Fruit fly (Drosophila melanogaster): Measurements from ENCODE around the gene smp-30.

Gene smp-30

DNA sequence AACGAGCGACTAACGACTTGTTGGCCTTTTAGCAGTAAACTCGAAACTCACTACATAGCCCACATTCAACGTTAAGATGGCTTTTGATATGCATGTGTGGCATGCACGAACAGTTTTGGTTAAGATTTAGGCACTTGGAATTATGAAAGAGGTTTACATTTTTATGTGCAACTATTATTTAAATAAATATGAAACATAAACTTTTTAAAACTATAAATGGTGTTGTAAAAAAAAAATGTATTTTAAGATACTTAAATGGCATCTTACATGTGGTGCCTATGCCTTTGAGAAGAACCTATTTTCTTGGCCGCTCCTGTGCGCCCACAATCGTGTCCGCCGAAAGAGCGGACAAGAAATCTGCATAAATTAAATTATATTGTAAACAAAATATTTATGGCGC, 44.7 kb downstream of the smp-30 start (continued):
- TF ChIP-seq ci (GFP tag; IDR thresholded peaks at IDR 0.05) = peak; percentile 42; the same call in 1 of the 3 replicates
- TF ChIP-seq CG2875 (GFP tag; optimal IDR thresholded peaks at IDR 0.05) = no peak
- no peak for TF ChIP-seq pfk (GFP tag; optimal IDR thresholded peaks at IDR 0.05)
- no peak; the same call in 1 of the 2 replicates for TF ChIP-seq CG9932 (GFP tag; IDR thresholded peaks at IDR 0.05)
- TF ChIP-seq fu2 (GFP tag; optimal IDR thresholded peaks at IDR 0.05) = no peak
- TF ChIP-seq CG16813 (GFP tag; IDR thresholded peaks at IDR 0.05; ENCODE audit: partially characterized antibody) = no peak
- TF ChIP-seq sqz (GFP tag; optimal IDR thresholded peaks at IDR 0.05) = no peak
- TF ChIP-seq Kr (GFP tag; optimal IDR thresholded peaks at IDR 0.05) = no peak
- peak; percentile 40; the same call in 1 of the 2 replicates for TF ChIP-seq Drgx (GFP tag; IDR thresholded peaks at IDR 0.05)
- no peak for TF ChIP-seq Awh (GFP tag; IDR thresholded peaks at IDR 0.05)
- no peak for TF ChIP-seq CG8944 (GFP tag; optimal IDR thresholded peaks at IDR 0.05)
- TF ChIP-seq Chrac-16 (GFP tag; optimal IDR thresholded peaks at IDR 0.05) = no peak
- no peak for TF ChIP-seq maf-S (GFP tag; optimal IDR thresholded peaks at IDR 0.05)
- peak; percentile 19 for TF ChIP-seq grau (tag; optimal IDR thresholded peaks at IDR 0.05)
- TF ChIP-seq tin (GFP tag; optimal IDR thresholded peaks at IDR 0.05) = no peak
- TF ChIP-seq Jarid2 (GFP tag; optimal IDR thresholded peaks at IDR 0.05) = no peak
- TF ChIP-seq slbo (GFP tag; IDR thresholded peaks at IDR 0.05) = no peak; the same call in 1 of the 2 replicates
- TF ChIP-seq croc (GFP tag; conservative IDR thresholded peaks at IDR 0.05) = no peak
- TF ChIP-seq CG4617 (GFP tag; optimal IDR thresholded peaks at IDR 0.05; ENCODE audit: borderline replicate concordance) = no peak
- no peak for TF ChIP-seq crc (GFP tag; optimal IDR thresholded peaks at IDR 0.05)
- no peak for TF ChIP-seq Hmr (GFP tag; optimal IDR thresholded peaks at IDR 0.05)
- TF ChIP-seq chinmo (GFP tag; IDR thresholded peaks at IDR 0.05; ENCODE audit: partially characterized antibody) = no peak
- no peak for TF ChIP-seq CG6813 (GFP tag; optimal IDR thresholded peaks at IDR 0.05)
- no peak for TF ChIP-seq h (optimal IDR thresholded peaks at IDR 0.05)
- TF ChIP-seq CG2116 (GFP tag; optimal IDR thresholded peaks at IDR 0.05) = peak; percentile 6
- peak; percentile 10; the same call in 1 of the 3 replicates for TF ChIP-seq B-H1 (GFP tag; IDR thresholded peaks at IDR 0.05)
- no peak for TF ChIP-seq CG18011 (GFP tag; optimal IDR thresholded peaks at IDR 0.05)
- TF ChIP-seq CG3407 (GFP tag; optimal IDR thresholded peaks at IDR 0.05) = no peak
- no peak for TF ChIP-seq NfI (GFP tag; optimal IDR thresholded peaks at IDR 0.05)
- no peak for TF ChIP-seq amos (GFP tag; IDR thresholded peaks at IDR 0.05; ENCODE audit: partially characterized antibody)
- TF ChIP-seq Xrp1 (GFP tag; IDR thresholded peaks at IDR 0.05) = no peak
- no peak for TF ChIP-seq lab (GFP tag; optimal IDR thresholded peaks at IDR 0.05)
- TF ChIP-seq sr (GFP tag; IDR thresholded peaks at IDR 0.05) = 0 out of 3 replicates have a peak, but pooled peaks have one; percentile 26
- TF ChIP-seq Poxn (GFP tag; IDR thresholded peaks at IDR 0.05) = no peak
- TF ChIP-seq HHEX (GFP tag; optimal IDR thresholded peaks at IDR 0.05) = no peak
- no peak for TF ChIP-seq cwo (GFP tag; optimal IDR thresholded peaks at IDR 0.05)
- TF ChIP-seq sens-2 (GFP tag; IDR thresholded peaks at IDR 0.05) = no peak
- no peak for TF ChIP-seq CG17612 (GFP tag; IDR thresholded peaks at IDR 0.05)
- TF ChIP-seq aop (GFP tag; IDR thresholded peaks at IDR 0.05) = no peak
- TF ChIP-seq CG10462 (GFP tag; optimal IDR thresholded peaks at IDR 0.05) = no peak
- no peak for TF ChIP-seq CG2678 (tag; optimal IDR thresholded peaks at IDR 0.05)
- TF ChIP-seq ham (GFP tag; IDR thresholded peaks at IDR 0.05) = no peak
- no peak for TF ChIP-seq vfl (GFP tag; optimal IDR thresholded peaks at IDR 0.05)
- TF ChIP-seq caup (GFP tag; optimal IDR thresholded peaks at IDR 0.05; ENCODE audit: severe bottlenecking) = no peak
- no peak for TF ChIP-seq CG10274 (GFP tag; optimal IDR thresholded peaks at IDR 0.05)
- no peak for TF ChIP-seq Dfd (GFP tag; optimal IDR thresholded peaks at IDR 0.05)
- no peak for TF ChIP-seq tx (GFP tag; optimal IDR thresholded peaks at IDR 0.05)
- TF ChIP-seq z (GFP tag; IDR thresholded peaks at IDR 0.05) = no peak

Data from whole organism, embryonic.